Fruit fly (Drosophila melanogaster): ENCODE results near the gene Btk.
A peak's percentile ranks its signal among the peaks of the same experiment; 100 is the strongest.

The Btk gene

dm6 chr2L:8274958-8275584 lies 25.8 kb downstream of the Btk start (continued):
- TF ChIP-seq Rfx (GFP tag; IDR thresholded peaks at IDR 0.05) (peak; percentile 22; the same call in 1 of the 2 replicates), nom (GFP tag; optimal IDR thresholded peaks at IDR 0.05) (peak; percentile 15), HLH54F (GFP tag; optimal IDR thresholded peaks at IDR 0.05) (no peak), BtbVII (GFP tag; optimal IDR thresholded peaks at IDR 0.05) (peak; percentile 22), CG15514 (GFP tag; optimal IDR thresholded peaks at IDR 0.05) (no peak), CG15696 (tag; optimal IDR thresholded peaks at IDR 0.05) (peak; percentile 84), CG2202 (tag; optimal IDR thresholded peaks at IDR 0.05) (peak; percentile 36), CG1602 (GFP tag; optimal IDR thresholded peaks at IDR 0.05) (peak; percentile 55), hth (optimal IDR thresholded peaks at IDR 0.05) (no peak), CG31441 (GFP tag; IDR thresholded peaks at IDR 0.05) (peak; percentile 81), dm (GFP tag; optimal IDR thresholded peaks at IDR 0.05) (no peak), CG10565 (GFP tag; optimal IDR thresholded peaks at IDR 0.05) (no peak), lola (GFP tag; optimal IDR thresholded peaks at IDR 0.05) (peak in 1 of 3 experiments; percentile 82), C15 (GFP tag; IDR thresholded peaks at IDR 0.05) (no peak), CG12659 (GFP tag; optimal IDR thresholded peaks at IDR 0.05) (peak; percentile 18), CG16779 (GFP tag; IDR thresholded peaks at IDR 0.05) (no peak), CG6254 (GFP tag; optimal IDR thresholded peaks at IDR 0.05) (peak; percentile 68), fu2 (GFP tag; optimal IDR thresholded peaks at IDR 0.05) (no peak), Jarid2 (GFP tag; optimal IDR thresholded peaks at IDR 0.05) (peak; percentile 20), zen2 (GFP tag; IDR thresholded peaks at IDR 0.05; ENCODE audit: partially characterized antibody) (no peak), CG30431 (GFP tag; optimal IDR thresholded peaks at IDR 0.05) (peak; percentile 26), Asciz (GFP tag; optimal IDR thresholded peaks at IDR 0.05) (peak; percentile 51), NC2β (GFP tag; optimal IDR thresholded peaks at IDR 0.05) (peak; percentile 35), CG9727 (GFP tag; optimal IDR thresholded peaks at IDR 0.05) (peak; percentile 86), CG6813 (GFP tag; optimal IDR thresholded peaks at IDR 0.05) (peak; percentile 56), CG12071 (GFP tag; optimal IDR thresholded peaks at IDR 0.05) (no peak), grn (GFP tag; optimal IDR thresholded peaks at IDR 0.05) (peak; percentile 61), CG4707 (GFP tag; optimal IDR thresholded peaks at IDR 0.05) (peak; percentile 12), CG2129 (GFP tag; IDR thresholded peaks at IDR 0.05; ENCODE audit: partially characterized antibody) (no peak), CG18011 (GFP tag; optimal IDR thresholded peaks at IDR 0.05) (no peak), CG17186 (GFP tag; optimal IDR thresholded peaks at IDR 0.05) (no peak), ap (GFP tag; IDR thresholded peaks at IDR 0.05) (no peak), CG1024 (GFP tag; IDR thresholded peaks at IDR 0.05) (no peak), kni (GFP tag; optimal IDR thresholded peaks at IDR 0.05) (no peak), bbx (GFP tag; IDR thresholded peaks at IDR 0.05; ENCODE audit: partially characterized antibody) (no peak), Med (GFP tag) (peak; percentile 40), Ada2b (GFP tag; IDR thresholded peaks at IDR 0.05) (peak; percentile 67), Max (GFP tag; optimal IDR thresholded peaks at IDR 0.05) (peak; percentile 18), CG12769 (tag; optimal IDR thresholded peaks at IDR 0.05) (no peak), fd64A (GFP tag; optimal IDR thresholded peaks at IDR 0.05) (no peak), CG11695 (GFP tag; IDR thresholded peaks at IDR 0.05) (peak; percentile 72), Dfd (GFP tag; optimal IDR thresholded peaks at IDR 0.05) (no peak), usp (GFP tag; optimal IDR thresholded peaks at IDR 0.05) (no peak), ranshi (GFP tag; IDR thresholded peaks at IDR 0.05) (peak; percentile 53; the same call in 1 of the 2 replicates), CHES-1-like (GFP tag; optimal IDR thresholded peaks at IDR 0.05) (no peak), B-H2 (GFP tag; optimal IDR thresholded peaks at IDR 0.05) (no peak), sqz (GFP tag; optimal IDR thresholded peaks at IDR 0.05) (peak; percentile 34), CG8765 (GFP tag; IDR thresholded peaks at IDR 0.05) (no peak; the same call in 1 of the 2 replicates), Doc2 (GFP tag; IDR thresholded peaks at IDR 0.05) (no peak), vvl (GFP tag; IDR thresholded peaks at IDR 0.05) (peak; percentile 79)

All from whole organism, embryonic.